Worm (Caenorhabditis elegans): ENCODE data around the gene ndc-80.

The ndc-80 gene

ce11 chrIV:10062728-10063127, 23.2 kb upstream of the ndc-80 start, which contains the start of gene ipla-7:
ipla-7 (minus strand) TSS chrIV:10062849.
- TF ChIP-seq ama-1 (optimal IDR thresholded peaks at IDR 0.05) (no peak), nhr-10 (tag; optimal IDR thresholded peaks at IDR 0.05) (no peak), snpc-4 (tag; optimal IDR thresholded peaks at IDR 0.05) (peak; percentile 5), lin-13 (GFP tag; optimal IDR thresholded peaks at IDR 0.05) (no peak), crh-2 (tag; optimal IDR thresholded peaks at IDR 0.05) (peak; percentile 62), unc-55 (GFP tag; optimal IDR thresholded peaks at IDR 0.05) (peak; percentile 29), unc-62 (GFP tag; optimal IDR thresholded peaks at IDR 0.05) (no peak), mdl-1 (tag; optimal IDR thresholded peaks at IDR 0.05) (peak in 1 of 2 experiments; percentile 33), mab-5 (tag; optimal IDR thresholded peaks at IDR 0.05) (no peak), fos-1 (tag; optimal IDR thresholded peaks at IDR 0.05) (peak; percentile 62), lsy-2 (tag; optimal IDR thresholded peaks at IDR 0.05) (peak in 1 of 2 experiments; percentile 21), nhr-23 (tag; optimal IDR thresholded peaks at IDR 0.05) (no peak), F13H6.1 (tag; optimal IDR thresholded peaks at IDR 0.05) (peak; percentile 29), zag-1 (tag; optimal IDR thresholded peaks at IDR 0.05) (peak; percentile 31), nhr-129 (tag; optimal IDR thresholded peaks at IDR 0.05) (peak; percentile 11), C34F6.9 (tag; optimal IDR thresholded peaks at IDR 0.05) (peak; percentile 70)

DNA sequence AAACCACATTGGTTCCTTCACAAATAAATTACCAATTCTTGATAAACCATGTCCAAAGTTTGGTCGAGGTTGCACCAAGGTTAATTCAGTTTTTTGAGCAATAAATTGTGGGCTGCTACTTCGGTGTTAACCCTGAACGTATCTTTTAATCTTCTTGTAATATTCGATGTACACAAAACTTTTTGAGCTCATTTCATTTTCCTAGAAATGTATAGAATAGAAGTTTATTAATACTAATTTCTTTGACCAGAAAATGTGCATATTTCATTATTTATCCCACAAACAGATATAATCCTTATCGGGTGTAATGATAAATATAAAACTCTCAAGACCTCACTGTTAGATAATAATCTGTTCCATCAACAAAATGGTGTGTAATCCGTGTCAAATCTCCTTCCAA, 22.0 kb upstream of the ndc-80 start:
- TF ChIP-seq ZK546.5 (tag; optimal IDR thresholded peaks at IDR 0.05) (no peak), sma-3 (GFP tag; optimal IDR thresholded peaks at IDR 0.05) (no peak), snpc-4 (tag; optimal IDR thresholded peaks at IDR 0.05) (no peak), aly-2 (tag; optimal IDR thresholded peaks at IDR 0.05) (no peak), lin-13 (GFP tag; optimal IDR thresholded peaks at IDR 0.05) (no peak)

ce11 chrIV:10065159-10065558, 20.8 kb upstream of the ndc-80 start:
- TF ChIP-seq nhr-6 (tag; optimal IDR thresholded peaks at IDR 0.05) = no peak
- no peak for TF ChIP-seq nhr-23 (tag; optimal IDR thresholded peaks at IDR 0.05)
- TF ChIP-seq nhr-25 (tag; optimal IDR thresholded peaks at IDR 0.05) = no peak
- no peak for TF ChIP-seq nhr-11 (tag; optimal IDR thresholded peaks at IDR 0.05)
- peak; percentile 68 for TF ChIP-seq mab-5 (tag; optimal IDR thresholded peaks at IDR 0.05)
- TF ChIP-seq lin-39 (tag; optimal IDR thresholded peaks at IDR 0.05) = peak; percentile 3
- peak; percentile 12 for TF ChIP-seq nhr-129 (tag; optimal IDR thresholded peaks at IDR 0.05)

ce11 chrIV:10066456-10066855, 19.5 kb upstream of the ndc-80 start:
- TF ChIP-seq nhr-21 (tag; optimal IDR thresholded peaks at IDR 0.05) (no peak), mdl-1 (tag; optimal IDR thresholded peaks at IDR 0.05) (no peak), fos-1 (tag; optimal IDR thresholded peaks at IDR 0.05) (peak; percentile 61), lin-39 (tag; optimal IDR thresholded peaks at IDR 0.05) (no peak), aly-2 (tag; optimal IDR thresholded peaks at IDR 0.05) (no peak), ceh-16 (tag; optimal IDR thresholded peaks at IDR 0.05) (no peak), crh-2 (tag; optimal IDR thresholded peaks at IDR 0.05) (no peak)

- TF ChIP-seq nhr-12 (tag; optimal IDR thresholded peaks at IDR 0.05) = no peak
- TF ChIP-seq ztf-4 (tag; optimal IDR thresholded peaks at IDR 0.05) = no peak
- no peak for TF ChIP-seq ztf-1 (GFP tag; conservative IDR thresholded peaks at IDR 0.05)
- TF ChIP-seq ztf-11 (tag; optimal IDR thresholded peaks at IDR 0.05) = no peak
- TF ChIP-seq Y55F3AM.14 (GFP tag; optimal IDR thresholded peaks at IDR 0.05) = no peak
- no peak for TF ChIP-seq ama-1 (optimal IDR thresholded peaks at IDR 0.05)
These were observed 18.4 kb upstream of the ndc-80 start, which contains the start of gene cwn-2 for ce11 chrIV:10067541-10067940. cwn-2 (plus strand) TSS chrIV:10067816.

ce11 chrIV:10068266-10068665, 17.7 kb upstream of the ndc-80 start:
- TF ChIP-seq nhr-129 (tag; optimal IDR thresholded peaks at IDR 0.05) = no peak
- TF ChIP-seq mbf-1 (tag; optimal IDR thresholded peaks at IDR 0.05) = no peak
- TF ChIP-seq alr-1 (tag; optimal IDR thresholded peaks at IDR 0.05) = no peak
- no peak for TF ChIP-seq nhr-77 (tag; optimal IDR thresholded peaks at IDR 0.05)
- no peak for TF ChIP-seq sma-3 (GFP tag; optimal IDR thresholded peaks at IDR 0.05)
- TF ChIP-seq unc-39 (tag; optimal IDR thresholded peaks at IDR 0.05) = no peak
- TF ChIP-seq nhr-12 (tag; optimal IDR thresholded peaks at IDR 0.05) = no peak
- TF ChIP-seq skn-1 (tag; optimal IDR thresholded peaks at IDR 0.05) = no peak
- no peak for TF ChIP-seq ceh-82 (tag; optimal IDR thresholded peaks at IDR 0.05)
- no peak for TF ChIP-seq ZK546.5 (tag; optimal IDR thresholded peaks at IDR 0.05)
- no peak for TF ChIP-seq elt-3 (tag; optimal IDR thresholded peaks at IDR 0.05)
- no peak for TF ChIP-seq zag-1 (tag; optimal IDR thresholded peaks at IDR 0.05)
- TF ChIP-seq crh-2 (tag; optimal IDR thresholded peaks at IDR 0.05) = no peak
- TF ChIP-seq egl-27 (tag; optimal IDR thresholded peaks at IDR 0.05) = no peak
- TF ChIP-seq C34F6.9 (tag; optimal IDR thresholded peaks at IDR 0.05) = no peak
- no peak for TF ChIP-seq mdl-1 (tag; optimal IDR thresholded peaks at IDR 0.05)
- TF ChIP-seq sma-9 (GFP tag; optimal IDR thresholded peaks at IDR 0.05) = no peak
- TF ChIP-seq sma-9 (tag; optimal IDR thresholded peaks at IDR 0.05) = no peak
- no peak for TF ChIP-seq nhr-237 (tag; optimal IDR thresholded peaks at IDR 0.05)
- no peak for TF ChIP-seq ztf-1 (GFP tag; conservative IDR thresholded peaks at IDR 0.05)
- no peak for TF ChIP-seq lsy-2 (tag; optimal IDR thresholded peaks at IDR 0.05)

Data from whole organism, L2 larva.